Worm (Caenorhabditis elegans) whole organism, L3 larva: Measurements from ENCODE around the gene W07A12.4.

Source experiments
- R02D3.7 ChIP-seq: fragments of 150-350 bp; optimal IDR thresholded peaks from 2 replicates; lab custom pipeline; 2014; ENCODE audit warnings: missing biosample characterization, missing genetic modification characterization
- ZK546.5 ChIP-seq: sonication (generic microtip); optimal IDR thresholded peaks from 2 replicates; lab custom pipeline; 2017; ENCODE audit warnings: missing biosample characterization, missing genetic modification characterization
- ama-1 ChIP-seq: fragments of 150-350 bp; optimal IDR thresholded peaks from 2 replicates; lab custom pipeline; 2018
- ceh-16 ChIP-seq: sonication (generic microtip); optimal IDR thresholded peaks from 2 replicates; lab custom pipeline; 2017; ENCODE audit warnings: missing biosample characterization, missing genetic modification characterization
- ceh-28 ChIP-seq: fragments of 150-350 bp; optimal IDR thresholded peaks from 2 replicates; lab custom pipeline; 2014; ENCODE audit warnings: missing biosample characterization, missing genetic modification reagents, missing genetic modification characterization
- ceh-82 ChIP-seq: fragments of 150-350 bp; optimal IDR thresholded peaks from 2 replicates; lab custom pipeline; 2014; ENCODE audit warnings: missing biosample characterization, missing genetic modification characterization
- ceh-9 ChIP-seq: sonication (generic microtip); optimal IDR thresholded peaks from 2 replicates; lab custom pipeline; 2018; ENCODE audit warnings: missing biosample characterization, missing genetic modification characterization
- egl-5 ChIP-seq: fragments of 150-350 bp; optimal IDR thresholded peaks from 2 replicates; lab custom pipeline; 2017; ENCODE audit warnings: missing biosample characterization, missing genetic modification reagents, missing genetic modification characterization, inconsistent platforms
- elt-1 ChIP-seq: fragments of 150-350 bp; optimal IDR thresholded peaks from 2 replicates; lab custom pipeline; 2014; ENCODE audit warnings: missing biosample characterization, missing genetic modification characterization
- elt-2 ChIP-seq: sonication (generic microtip); optimal IDR thresholded peaks from 2 replicates; lab custom pipeline; 2016; ENCODE audit warnings: missing genetic modification reagents, mild to moderate bottlenecking, missing genetic modification characterization, missing compliant biosample characterization
- elt-3 ChIP-seq, 3 experiments: fragments of 150-350 bp in 1 of 3; sonication (generic microtip) in 2 of 3; optimal IDR thresholded peaks; 2 replicates in 2 of 3; 4 replicates in 1 of 3; lab custom pipeline; 2014 to 2017; ENCODE audit warnings: missing biosample characterization in 3 of 3, missing genetic modification characterization in 3 of 3
- fkh-10 ChIP-seq: sonication (generic microtip); optimal IDR thresholded peaks from 2 replicates; lab custom pipeline; 2017; ENCODE audit warnings: missing biosample characterization, missing genetic modification reagents, missing genetic modification characterization
- fos-1 ChIP-seq: fragments of 150-350 bp; optimal IDR thresholded peaks from 2 replicates; lab custom pipeline; 2014; ENCODE audit warnings: missing biosample characterization, missing genetic modification characterization
- hmg-11 ChIP-seq: sonication (generic microtip); optimal IDR thresholded peaks from 2 replicates; lab custom pipeline; 2016; ENCODE audit warnings: missing genetic modification characterization, missing compliant biosample characterization
- jun-1 ChIP-seq: fragments of 150-350 bp; optimal IDR thresholded peaks from 2 replicates; lab custom pipeline; 2014; ENCODE audit warnings: missing biosample characterization, missing genetic modification reagents, missing genetic modification characterization
- lin-15B ChIP-seq: fragments of 150-350 bp; optimal IDR thresholded peaks from 2 replicates; lab custom pipeline; 2014; ENCODE audit warnings: missing biosample characterization, missing genetic modification characterization
- lsy-12 ChIP-seq: sonication (generic microtip); optimal IDR thresholded peaks from 2 replicates; lab custom pipeline; 2016; ENCODE audit warnings: mild to moderate bottlenecking, missing genetic modification characterization, missing compliant biosample characterization
- mml-1 ChIP-seq: fragments of 150-350 bp; sonication (generic microtip); optimal IDR thresholded peaks from 3 replicates; lab custom pipeline; 2014; ENCODE audit warnings: missing biosample characterization, missing genetic modification characterization
- nfya-1 ChIP-seq: sonication (generic microtip); optimal IDR thresholded peaks from 2 replicates; lab custom pipeline; 2017; ENCODE audit warnings: missing genetic modification characterization, mild to moderate bottlenecking, missing compliant biosample characterization, antibody characterized with exemption, moderate library complexity; ENCODE audit not compliant: insufficient read depth
- nhr-11 ChIP-seq: fragments of 150-350 bp; optimal IDR thresholded peaks from 2 replicates; lab custom pipeline; 2014; ENCODE audit warnings: missing biosample characterization, missing genetic modification characterization
- nhr-23 ChIP-seq: fragments of 150-350 bp; optimal IDR thresholded peaks from 2 replicates; lab custom pipeline; 2014; ENCODE audit warnings: missing biosample characterization, missing genetic modification reagents, missing genetic modification characterization
- nhr-237 ChIP-seq: fragments of 150-350 bp; optimal IDR thresholded peaks from 2 replicates; lab custom pipeline; 2014; ENCODE audit warnings: missing biosample characterization, missing genetic modification characterization
- nhr-25 ChIP-seq: sonication (generic microtip); optimal IDR thresholded peaks from 2 replicates; lab custom pipeline; 2017; ENCODE audit warnings: missing biosample characterization, missing genetic modification characterization
- nhr-43 ChIP-seq: sonication (generic microtip); optimal IDR thresholded peaks from 2 replicates; lab custom pipeline; 2016; ENCODE audit warnings: mild to moderate bottlenecking, missing genetic modification characterization, missing compliant biosample characterization; ENCODE audit not compliant: poor library complexity, severe bottlenecking
- nhr-67 ChIP-seq: fragments of 150-350 bp; optimal IDR thresholded peaks from 2 replicates; lab custom pipeline; 2014; ENCODE audit warnings: missing biosample characterization, missing genetic modification characterization
- nhr-77 ChIP-seq: fragments of 150-350 bp; optimal IDR thresholded peaks from 2 replicates; lab custom pipeline; 2014; ENCODE audit warnings: missing biosample characterization, missing genetic modification characterization
- pha-4 ChIP-seq: fragments of 150-350 bp; optimal IDR thresholded peaks from 2 replicates; lab custom pipeline; 2014; ENCODE audit warnings: missing biosample characterization, missing genetic modification reagents, missing genetic modification characterization
- pqm-1 ChIP-seq: fragments of 150-350 bp; optimal IDR thresholded peaks from 2 replicates; lab custom pipeline; 2017; ENCODE audit warnings: missing biosample characterization, missing genetic modification characterization, inconsistent platforms
- sea-2 ChIP-seq: fragments of 150-350 bp; sonication (generic microtip); optimal IDR thresholded peaks from 4 replicates; lab custom pipeline; 2014; ENCODE audit warnings: missing biosample characterization, missing genetic modification reagents, missing genetic modification characterization
- skn-1 ChIP-seq: fragments of 150-350 bp; optimal IDR thresholded peaks from 2 replicates; lab custom pipeline; 2014; ENCODE audit warnings: missing biosample characterization, missing genetic modification characterization
- snpc-4 ChIP-seq: fragments of 150-350 bp; optimal IDR thresholded peaks from 2 replicates; lab custom pipeline; 2014; ENCODE audit warnings: missing biosample characterization, missing genetic modification characterization
- tbx-2 ChIP-seq: sonication (generic microtip); optimal IDR thresholded peaks from 2 replicates; lab custom pipeline; 2016; ENCODE audit warnings: mild to moderate bottlenecking, missing genetic modification characterization, missing compliant biosample characterization
- unc-39 ChIP-seq: sonication (generic microtip); optimal IDR thresholded peaks from 4 replicates; lab custom pipeline; 2017; ENCODE audit warnings: missing biosample characterization, missing genetic modification characterization
- unc-62 ChIP-seq: fragments of 150-350 bp; sonication (generic microtip); optimal IDR thresholded peaks from 4 replicates; lab custom pipeline; 2014; ENCODE audit warnings: missing biosample characterization, missing genetic modification reagents, missing genetic modification characterization
- ztf-11 ChIP-seq: fragments of 150-350 bp; optimal IDR thresholded peaks from 2 replicates; lab custom pipeline; 2014; ENCODE audit warnings: missing biosample characterization, missing genetic modification characterization

W07A12.4 gene

DNA sequence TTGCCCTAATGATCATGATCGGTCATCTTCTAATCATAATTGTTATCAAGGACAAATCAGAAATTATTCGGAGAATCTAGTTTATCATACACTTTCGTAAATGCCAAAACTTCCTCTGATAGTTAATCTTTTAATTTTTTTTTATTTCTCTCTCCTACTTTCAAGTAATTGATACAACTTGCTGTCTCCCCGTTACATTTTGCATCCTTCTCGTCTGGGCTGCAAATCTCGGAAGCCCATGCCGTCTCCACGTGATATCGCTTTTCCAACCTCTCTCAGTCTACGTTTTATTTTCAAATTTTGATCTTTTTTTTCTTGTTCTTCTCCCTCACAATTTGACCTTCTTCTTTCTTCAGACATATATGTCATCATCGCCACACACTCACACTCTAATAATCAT is 15.0 kb downstream of the W07A12.4 start, which contains the start of gene rhy-1:
Gene rhy-1, plus strand, starts transcription at position 357 of the 400 bp plus-strand sequence.
- TF ChIP-seq nhr-11 (tag; lab: Kevin White, UChicago) (no peak), lsy-12 (no peak), ama-1 (no peak), sea-2 (no peak), lin-15B (no peak), nhr-237 (tag; lab: Kevin White, UChicago) (no peak), unc-62 (GFP tag; lab: Kevin White, UChicago) (no peak), nfya-1 (tag; lab: Kevin White, UChicago) (no peak)

- peak; percentile 76 for TF ChIP-seq ama-1
- TF ChIP-seq ceh-16 (tag; lab: Kevin White, UChicago): no peak
- TF ChIP-seq nhr-43: peak; percentile 1
These were observed 17.3 kb downstream of the W07A12.4 start for ce11 chrII:9163348-9163747.

DNA sequence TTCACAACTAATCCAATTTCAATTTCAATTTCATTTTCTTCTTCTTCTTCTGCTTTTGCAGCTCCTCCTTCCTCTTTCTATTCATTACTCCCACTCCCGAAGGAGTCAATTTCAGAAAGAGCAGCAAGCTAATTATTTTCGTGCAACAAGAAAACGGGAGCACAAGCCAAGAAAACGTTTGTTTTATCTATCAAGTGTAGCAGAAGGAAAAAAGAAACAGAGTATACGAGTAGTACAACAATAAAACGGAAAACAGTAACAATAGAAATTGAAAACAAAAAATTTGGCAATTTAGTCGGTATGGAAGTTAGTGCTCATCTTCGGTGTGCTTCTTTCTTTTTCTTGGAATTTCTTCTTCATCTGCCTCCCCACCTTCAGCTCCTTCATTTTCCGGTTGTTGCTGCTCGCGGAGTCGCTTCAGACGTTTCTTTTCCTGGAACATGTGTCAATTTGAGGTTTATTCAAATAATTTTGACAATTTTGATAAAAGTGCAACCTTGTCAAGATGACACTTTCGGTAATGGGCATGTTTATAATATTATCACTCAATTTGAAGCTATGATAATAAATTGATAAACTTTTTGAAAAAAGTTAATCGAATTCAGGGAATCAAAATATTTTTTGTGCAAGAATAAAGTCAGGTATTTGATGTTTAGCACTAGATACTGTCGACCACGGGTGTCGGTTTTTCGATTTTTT is 19.9 kb downstream of the W07A12.4 start, which contains the start of gene W07A12.8:
Gene W07A12.8, minus strand, starts transcription at position 51 of the 699 bp plus-strand sequence.
- TF ChIP-seq elt-2 (tag; lab: Kevin White, UChicago): peak; percentile 39
- no peak for TF ChIP-seq ztf-11 (tag; lab: Kevin White, UChicago)
- no peak for TF ChIP-seq ceh-28 (tag; lab: Kevin White, UChicago)
- TF ChIP-seq tbx-2 (tag; lab: Kevin White, UChicago): no peak
- TF ChIP-seq, all 47 proteins: peak for 1

- TF ChIP-seq pha-4 (tag; lab: Kevin White, UChicago): no peak
- TF ChIP-seq, all 47 proteins: peak for 0
These were observed 21.7 kb downstream of the W07A12.4 start, which contains the start of gene T23G7.3 for ce11 chrII:9167730-9168129. TSS of gene T23G7.3 (minus strand) at chrII:9167830.

DNA sequence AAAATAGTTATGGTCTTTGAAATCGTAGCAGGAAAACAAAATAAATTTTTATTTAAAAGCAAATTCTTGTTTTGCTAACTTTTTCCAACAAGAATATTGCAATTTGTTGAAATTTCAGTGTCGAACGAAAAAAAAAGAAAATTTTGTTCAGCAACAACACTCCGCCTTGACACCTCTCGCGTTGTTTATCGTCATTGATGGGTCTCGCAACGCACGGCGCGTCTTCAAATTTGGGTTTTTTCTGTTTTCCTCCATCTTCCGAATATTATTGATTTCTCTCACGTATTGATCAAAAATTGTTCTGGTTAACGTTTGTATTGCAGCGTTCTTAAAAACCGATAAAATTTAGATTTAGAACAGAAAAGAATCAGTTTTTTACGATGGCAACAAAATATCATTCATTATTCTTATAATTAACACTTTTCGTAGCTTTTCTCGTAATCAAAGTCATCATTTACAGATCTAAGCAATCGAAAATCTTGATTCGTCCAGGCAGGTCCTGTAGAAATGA is 23.4 kb downstream of the W07A12.4 start, which contains the start of gene dpl-1:
Gene dpl-1, plus strand, starts transcription at position 461 of the 511 bp plus-strand sequence.
- TF ChIP-seq nfya-1 (tag; lab: Kevin White, UChicago) (peak; percentile 62), lin-15B (peak; percentile 63), pha-4 (tag; lab: Kevin White, UChicago) (peak; percentile 74), tbx-2 (tag; lab: Kevin White, UChicago) (no peak), elt-2 (tag; lab: Kevin White, UChicago) (peak; percentile 21), mml-1 (tag; lab: Kevin White, UChicago) (no peak), nhr-25 (tag; lab: Kevin White, UChicago) (peak; percentile 47), snpc-4 (no peak), elt-3 (tag; optimal IDR thresholded peaks at IDR 0.05; lab: Kevin White, UChicago) (no peak), skn-1 (tag; lab: Kevin White, UChicago) (no peak), hmg-11 (tag; lab: Kevin White, UChicago) (no peak), ZK546.5 (tag; lab: Kevin White, UChicago) (no peak), egl-5 (tag; lab: Kevin White, UChicago) (peak; percentile 19), fos-1 (tag; lab: Kevin White, UChicago) (no peak)

- TF ChIP-seq R02D3.7 (tag; lab: Kevin White, UChicago) (no peak), pqm-1 (no peak), nhr-77 (tag; lab: Kevin White, UChicago) (no peak), ama-1 (no peak), nhr-67 (no peak), nhr-23 (tag; lab: Kevin White, UChicago) (no peak), ceh-82 (tag; lab: Kevin White, UChicago) (no peak), snpc-4 (no peak), lin-15B (no peak), elt-1 (tag; lab: Kevin White, UChicago) (no peak), fos-1 (tag; lab: Kevin White, UChicago) (no peak), ceh-9 (tag; lab: Kevin White, UChicago) (no peak), nfya-1 (tag; lab: Kevin White, UChicago) (no peak), unc-39 (no peak), lsy-12 (no peak), jun-1 (tag; lab: Kevin White, UChicago) (no peak), fkh-10 (GFP tag; lab: Kevin White, UChicago) (no peak), nhr-43 (no peak), pha-4 (tag; lab: Kevin White, UChicago) (no peak)
- TF ChIP-seq, all 47 proteins: peak for 0
These were observed 24.0 kb downstream of the W07A12.4 start for ce11 chrII:9170048-9170447.
